Worm (Caenorhabditis elegans) whole organism, midembryonic: ENCODE data around the gene C54H2.4.

Source experiments
- T22C8.4 ChIP-seq: fragments of 200-800 bp; sonication (Bioruptor generic); IDR thresholded peaks from 2 replicates; pipeline ENCODE4 v1.3.6; 2022; ENCODE audit warnings: missing genetic modification characterization, missing compliant biosample characterization
- cog-1 ChIP-seq: sonication (generic microtip); optimal IDR thresholded peaks from 2 replicates; lab custom pipeline; 2016; ENCODE audit warnings: missing genetic modification characterization, missing compliant biosample characterization
- flt-1 ChIP-seq: fragments of 200-800 bp; sonication (Bioruptor generic); IDR thresholded peaks from 2 replicates; pipeline ENCODE4 v1.3.6; 2022; ENCODE audit warnings: missing genetic modification characterization, missing compliant biosample characterization
- klf-2 ChIP-seq: fragments of 200-800 bp; sonication (Bioruptor generic); conservative IDR thresholded peaks from 2 replicates; pipeline ENCODE4 v1.3.6; 2022; ENCODE audit warnings: missing genetic modification reagents, missing genetic modification characterization, missing compliant biosample characterization
- med-1 ChIP-seq: sonication (generic microtip); optimal IDR thresholded peaks from 2 replicates; lab custom pipeline; 2017; ENCODE audit warnings: missing genetic modification characterization, mild to moderate bottlenecking, missing compliant biosample characterization, antibody characterized with exemption, missing genetic modification reagents; ENCODE audit not compliant: insufficient read depth
- ref-1 ChIP-seq: fragments of 200-800 bp; sonication (Bioruptor generic); conservative IDR thresholded peaks from 2 replicates; pipeline ENCODE4 v1.3.6; 2022; ENCODE audit warnings: missing genetic modification reagents, missing genetic modification characterization, missing compliant biosample characterization
- tab-1 ChIP-seq: fragments of 200-800 bp; sonication (Bioruptor generic); IDR thresholded peaks from 2 replicates; pipeline ENCODE4 v1.3.6; 2022; ENCODE audit warnings: missing genetic modification characterization, missing compliant biosample characterization
- ztf-23 ChIP-seq: fragments of 200-800 bp; sonication (Bioruptor generic); IDR thresholded peaks from 2 replicates; pipeline ENCODE4 v1.3.6; 2022; ENCODE audit warnings: missing genetic modification reagents, missing genetic modification characterization, missing compliant biosample characterization
- ztf-29 ChIP-seq: fragments of 200-800 bp; sonication (Bioruptor generic); IDR thresholded peaks from 2 replicates; pipeline ENCODE4 v1.3.6; 2022; ENCODE audit warnings: missing genetic modification reagents, missing genetic modification characterization, missing compliant biosample characterization

Gene C54H2.4

ce11 chrX:5726160-5726559 is 44.4 kb downstream of the C54H2.4 start:
- no peak for TF ChIP-seq ref-1
- no peak for TF ChIP-seq ztf-23 (GFP tag; lab: Robert Waterston, UW)
- TF ChIP-seq T22C8.4 (GFP tag; lab: Robert Waterston, UW): no peak
- no peak for TF ChIP-seq cog-1 (tag; lab: Kevin White, UChicago)
- no peak for TF ChIP-seq med-1 (GFP tag; lab: Kevin White, UChicago)
- TF ChIP-seq ztf-29 (GFP tag; lab: Robert Waterston, UW): no peak
- TF ChIP-seq tab-1: no peak
- no peak for TF ChIP-seq klf-2
- no peak for TF ChIP-seq flt-1

ce11 chrX:5724544-5724943 is 46.0 kb downstream of the C54H2.4 start:
- TF ChIP-seq T22C8.4 (GFP tag; lab: Robert Waterston, UW) (no peak), med-1 (GFP tag; lab: Kevin White, UChicago) (no peak), ztf-29 (GFP tag; lab: Robert Waterston, UW) (no peak), ztf-23 (GFP tag; lab: Robert Waterston, UW) (no peak), flt-1 (no peak), tab-1 (no peak), klf-2 (no peak), cog-1 (tag; lab: Kevin White, UChicago) (no peak), ref-1 (no peak)

- TF ChIP-seq flt-1: no peak
- TF ChIP-seq ref-1: no peak
- no peak for TF ChIP-seq med-1 (GFP tag; lab: Kevin White, UChicago)
- no peak for TF ChIP-seq cog-1 (tag; lab: Kevin White, UChicago)
- no peak for TF ChIP-seq ztf-29 (GFP tag; lab: Robert Waterston, UW)
- no peak for TF ChIP-seq tab-1
- TF ChIP-seq T22C8.4 (GFP tag; lab: Robert Waterston, UW): no peak
- no peak for TF ChIP-seq ztf-23 (GFP tag; lab: Robert Waterston, UW)
- TF ChIP-seq klf-2: no peak
Observed at ce11 chrX:5723758-5724157, 46.8 kb downstream of the C54H2.4 start.

- no peak for TF ChIP-seq med-1 (GFP tag; lab: Kevin White, UChicago)
- TF ChIP-seq cog-1 (tag; lab: Kevin White, UChicago): no peak
- TF ChIP-seq ztf-23 (GFP tag; lab: Robert Waterston, UW): no peak
- TF ChIP-seq ztf-29 (GFP tag; lab: Robert Waterston, UW): no peak
- TF ChIP-seq tab-1: no peak
- no peak for TF ChIP-seq flt-1
- TF ChIP-seq klf-2: no peak
- no peak for TF ChIP-seq ref-1
- no peak for TF ChIP-seq T22C8.4 (GFP tag; lab: Robert Waterston, UW)
Observed at ce11 chrX:5720929-5721328, 49.6 kb downstream of the C54H2.4 start.

DNA sequence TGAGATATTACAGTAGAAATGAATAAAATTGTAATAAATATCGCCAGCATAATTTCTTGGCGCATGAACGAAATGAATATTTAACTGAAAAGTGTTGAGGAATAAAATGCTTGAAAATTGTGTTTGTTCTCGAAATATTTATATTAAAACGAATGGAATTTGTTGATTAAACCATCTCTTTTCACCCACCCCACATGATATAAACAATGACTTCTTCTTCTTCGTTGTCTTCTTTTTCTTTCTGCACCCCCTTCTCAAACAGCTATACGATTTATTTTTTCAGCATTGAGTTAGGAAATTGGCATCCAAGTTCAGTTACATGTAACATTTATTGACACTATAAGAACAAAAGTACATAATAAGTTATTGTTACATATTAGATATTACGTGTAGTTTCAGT is 50.4 kb downstream of the C54H2.4 start, which contains the start of gene C41G11.1:
Gene C41G11.1, minus strand, starts transcription at position 101 of the 400 bp plus-strand sequence.
- TF ChIP-seq tab-1: no peak
- TF ChIP-seq med-1 (GFP tag; lab: Kevin White, UChicago): no peak
- no peak for TF ChIP-seq ztf-23 (GFP tag; lab: Robert Waterston, UW)
- no peak for TF ChIP-seq ztf-29 (GFP tag; lab: Robert Waterston, UW)
- TF ChIP-seq klf-2: no peak
- no peak for TF ChIP-seq flt-1
- no peak for TF ChIP-seq T22C8.4 (GFP tag; lab: Robert Waterston, UW)
- TF ChIP-seq cog-1 (tag; lab: Kevin White, UChicago): no peak
- no peak for TF ChIP-seq ref-1
